Worm (Caenorhabditis elegans) whole organism, L3 larva: ENCODE measurements around the gene dhc-4.
A peak's percentile ranks its signal among the peaks of the same experiment; 100 is the strongest.

ENCODE experiments used
- R02D3.7 ChIP-seq: fragments of 150-350 bp; optimal IDR thresholded peaks from 2 replicates; lab custom pipeline; 2014; ENCODE audit warnings: missing biosample characterization, missing genetic modification characterization
- aly-2 ChIP-seq: fragments of 150-350 bp; optimal IDR thresholded peaks from 2 replicates; lab custom pipeline; 2014; ENCODE audit warnings: missing biosample characterization, missing genetic modification characterization
- ama-1 ChIP-seq: fragments of 150-350 bp; optimal IDR thresholded peaks from 2 replicates; lab custom pipeline; 2018
- ceh-16 ChIP-seq: sonication (generic microtip); optimal IDR thresholded peaks from 2 replicates; lab custom pipeline; 2017; ENCODE audit warnings: missing biosample characterization, missing genetic modification characterization
- ceh-28 ChIP-seq: fragments of 150-350 bp; optimal IDR thresholded peaks from 2 replicates; lab custom pipeline; 2014; ENCODE audit warnings: missing biosample characterization, missing genetic modification reagents, missing genetic modification characterization
- daf-12 ChIP-seq: fragments of 150-350 bp; optimal IDR thresholded peaks from 2 replicates; lab custom pipeline; 2014; ENCODE audit warnings: missing biosample characterization, missing genetic modification reagents, missing genetic modification characterization
- egl-27 ChIP-seq: sonication (generic microtip); optimal IDR thresholded peaks from 4 replicates; lab custom pipeline; 2017; ENCODE audit warnings: missing biosample characterization, missing genetic modification reagents, missing genetic modification characterization
- egl-5 ChIP-seq: fragments of 150-350 bp; optimal IDR thresholded peaks from 2 replicates; lab custom pipeline; 2017; ENCODE audit warnings: missing biosample characterization, missing genetic modification reagents, missing genetic modification characterization, inconsistent platforms
- elt-1 ChIP-seq: fragments of 150-350 bp; optimal IDR thresholded peaks from 2 replicates; lab custom pipeline; 2014; ENCODE audit warnings: missing biosample characterization, missing genetic modification characterization
- elt-3 ChIP-seq, 3 experiments: fragments of 150-350 bp in 1 of 3; sonication (generic microtip) in 2 of 3; optimal IDR thresholded peaks; 2 replicates in 2 of 3; 4 replicates in 1 of 3; lab custom pipeline; 2014 to 2017; ENCODE audit warnings: missing biosample characterization in 3 of 3, missing genetic modification characterization in 3 of 3
- eor-1 ChIP-seq, 2 experiments: fragments of 150-350 bp; optimal IDR thresholded peaks; 2 replicates each; lab custom pipeline; 2014 to 2018; ENCODE audit warnings: missing biosample characterization in 2 of 2, missing genetic modification characterization in 2 of 2
- fkh-2 ChIP-seq: fragments of 150-350 bp; optimal IDR thresholded peaks from 2 replicates; lab custom pipeline; 2014; ENCODE audit warnings: missing biosample characterization, missing genetic modification reagents, missing genetic modification characterization
- fos-1 ChIP-seq: fragments of 150-350 bp; optimal IDR thresholded peaks from 2 replicates; lab custom pipeline; 2014; ENCODE audit warnings: missing biosample characterization, missing genetic modification characterization
- hmg-11 ChIP-seq: sonication (generic microtip); optimal IDR thresholded peaks from 2 replicates; lab custom pipeline; 2016; ENCODE audit warnings: missing genetic modification characterization, missing compliant biosample characterization
- jun-1 ChIP-seq: fragments of 150-350 bp; optimal IDR thresholded peaks from 2 replicates; lab custom pipeline; 2014; ENCODE audit warnings: missing biosample characterization, missing genetic modification reagents, missing genetic modification characterization
- lin-15B ChIP-seq: fragments of 150-350 bp; optimal IDR thresholded peaks from 2 replicates; lab custom pipeline; 2014; ENCODE audit warnings: missing biosample characterization, missing genetic modification characterization
- lin-39 ChIP-seq: fragments of 150-350 bp; optimal IDR thresholded peaks from 2 replicates; lab custom pipeline; 2018; ENCODE audit warnings: missing biosample characterization, missing genetic modification reagents, missing genetic modification characterization
- lsy-12 ChIP-seq: sonication (generic microtip); optimal IDR thresholded peaks from 2 replicates; lab custom pipeline; 2016; ENCODE audit warnings: mild to moderate bottlenecking, missing genetic modification characterization, missing compliant biosample characterization
- mdl-1 ChIP-seq: fragments of 150-350 bp; optimal IDR thresholded peaks from 2 replicates; lab custom pipeline; 2014; ENCODE audit warnings: missing biosample characterization, missing genetic modification characterization
- mml-1 ChIP-seq: fragments of 150-350 bp; sonication (generic microtip); optimal IDR thresholded peaks from 3 replicates; lab custom pipeline; 2014; ENCODE audit warnings: missing biosample characterization, missing genetic modification characterization
- nfya-1 ChIP-seq: sonication (generic microtip); optimal IDR thresholded peaks from 2 replicates; lab custom pipeline; 2017; ENCODE audit warnings: missing genetic modification characterization, mild to moderate bottlenecking, missing compliant biosample characterization, antibody characterized with exemption, moderate library complexity; ENCODE audit not compliant: insufficient read depth
- nhr-12 ChIP-seq: fragments of 150-350 bp; optimal IDR thresholded peaks from 2 replicates; lab custom pipeline; 2014; ENCODE audit warnings: missing biosample characterization, missing genetic modification characterization
- nhr-237 ChIP-seq: fragments of 150-350 bp; optimal IDR thresholded peaks from 2 replicates; lab custom pipeline; 2014; ENCODE audit warnings: missing biosample characterization, missing genetic modification characterization
- nhr-28 ChIP-seq: fragments of 150-350 bp; optimal IDR thresholded peaks from 2 replicates; lab custom pipeline; 2014; ENCODE audit warnings: missing biosample characterization, missing genetic modification characterization
- nhr-43 ChIP-seq: sonication (generic microtip); optimal IDR thresholded peaks from 2 replicates; lab custom pipeline; 2016; ENCODE audit warnings: mild to moderate bottlenecking, missing genetic modification characterization, missing compliant biosample characterization; ENCODE audit not compliant: poor library complexity, severe bottlenecking
- nhr-67 ChIP-seq: fragments of 150-350 bp; optimal IDR thresholded peaks from 2 replicates; lab custom pipeline; 2014; ENCODE audit warnings: missing biosample characterization, missing genetic modification characterization
- nhr-76 ChIP-seq: fragments of 150-350 bp; sonication (generic microtip); optimal IDR thresholded peaks from 5 replicates; lab custom pipeline; 2014; ENCODE audit warnings: missing biosample characterization, missing genetic modification characterization
- pqm-1 ChIP-seq: fragments of 150-350 bp; optimal IDR thresholded peaks from 2 replicates; lab custom pipeline; 2017; ENCODE audit warnings: missing biosample characterization, missing genetic modification characterization, inconsistent platforms
- sea-2 ChIP-seq: fragments of 150-350 bp; sonication (generic microtip); optimal IDR thresholded peaks from 4 replicates; lab custom pipeline; 2014; ENCODE audit warnings: missing biosample characterization, missing genetic modification reagents, missing genetic modification characterization
- skn-1 ChIP-seq: fragments of 150-350 bp; optimal IDR thresholded peaks from 2 replicates; lab custom pipeline; 2014; ENCODE audit warnings: missing biosample characterization, missing genetic modification characterization
- snpc-4 ChIP-seq: fragments of 150-350 bp; optimal IDR thresholded peaks from 2 replicates; lab custom pipeline; 2014; ENCODE audit warnings: missing biosample characterization, missing genetic modification characterization
- tbx-2 ChIP-seq: sonication (generic microtip); optimal IDR thresholded peaks from 2 replicates; lab custom pipeline; 2016; ENCODE audit warnings: mild to moderate bottlenecking, missing genetic modification characterization, missing compliant biosample characterization
- unc-39 ChIP-seq: sonication (generic microtip); optimal IDR thresholded peaks from 4 replicates; lab custom pipeline; 2017; ENCODE audit warnings: missing biosample characterization, missing genetic modification characterization
- unc-62 ChIP-seq: fragments of 150-350 bp; sonication (generic microtip); optimal IDR thresholded peaks from 4 replicates; lab custom pipeline; 2014; ENCODE audit warnings: missing biosample characterization, missing genetic modification reagents, missing genetic modification characterization
- zag-1 ChIP-seq: fragments of 150-350 bp; optimal IDR thresholded peaks from 2 replicates; lab custom pipeline; 2014; ENCODE audit warnings: missing biosample characterization, missing genetic modification characterization
- ztf-11 ChIP-seq: fragments of 150-350 bp; optimal IDR thresholded peaks from 2 replicates; lab custom pipeline; 2014; ENCODE audit warnings: missing biosample characterization, missing genetic modification characterization

The dhc-4 gene

DNA sequence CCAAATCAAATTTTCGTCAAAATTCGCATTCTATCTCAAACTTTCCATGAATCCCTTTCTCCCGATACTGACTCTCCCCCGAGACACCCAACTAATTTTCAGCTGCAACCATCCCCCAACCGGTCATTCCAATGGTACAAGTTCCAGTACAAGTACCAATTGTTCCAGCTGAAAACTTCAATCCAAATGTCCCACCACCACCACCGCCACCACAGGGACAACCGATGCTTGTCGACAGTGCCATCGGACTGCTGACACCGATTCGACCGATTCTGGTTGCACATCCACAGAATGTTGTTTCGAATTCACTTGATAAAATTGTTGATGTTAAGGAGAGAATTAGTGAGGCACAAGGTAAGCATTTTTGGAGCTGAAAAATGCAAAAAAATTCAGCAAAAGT, 24.2 kb upstream of the dhc-4 start:
- TF ChIP-seq eor-1 (tag; optimal IDR thresholded peaks at IDR 0.05; lab: Kevin White, UChicago) (no peak), ceh-28 (tag; lab: Kevin White, UChicago) (no peak), pqm-1 (tag; lab: Kevin White, UChicago) (no peak), daf-12 (no peak), unc-39 (no peak), elt-1 (tag; lab: Kevin White, UChicago) (no peak), fkh-2 (tag; lab: Kevin White, UChicago) (no peak), nfya-1 (tag; lab: Kevin White, UChicago) (no peak), tbx-2 (tag; lab: Kevin White, UChicago) (no peak), unc-62 (GFP tag; lab: Kevin White, UChicago) (no peak)

- no peak for TF ChIP-seq snpc-4
- no peak for TF ChIP-seq nhr-76
- TF ChIP-seq lsy-12 (tag; lab: Kevin White, UChicago) = no peak
- TF ChIP-seq jun-1 = no peak
- TF ChIP-seq pqm-1 (tag; lab: Kevin White, UChicago) = no peak
- no peak for TF ChIP-seq fkh-2 (tag; lab: Kevin White, UChicago)
- no peak for TF ChIP-seq aly-2 (tag; lab: Kevin White, UChicago)
- TF ChIP-seq sea-2 = no peak
- no peak for TF ChIP-seq unc-62 (GFP tag; lab: Kevin White, UChicago)
- TF ChIP-seq, all 47 proteins: peak for 0
Measured at ce11 chrIII:10947155-10947554, 22.6 kb upstream of the dhc-4 start, which contains the start of gene strd-1. Gene strd-1, plus strand, starts transcription at chrIII:10947455.

DNA sequence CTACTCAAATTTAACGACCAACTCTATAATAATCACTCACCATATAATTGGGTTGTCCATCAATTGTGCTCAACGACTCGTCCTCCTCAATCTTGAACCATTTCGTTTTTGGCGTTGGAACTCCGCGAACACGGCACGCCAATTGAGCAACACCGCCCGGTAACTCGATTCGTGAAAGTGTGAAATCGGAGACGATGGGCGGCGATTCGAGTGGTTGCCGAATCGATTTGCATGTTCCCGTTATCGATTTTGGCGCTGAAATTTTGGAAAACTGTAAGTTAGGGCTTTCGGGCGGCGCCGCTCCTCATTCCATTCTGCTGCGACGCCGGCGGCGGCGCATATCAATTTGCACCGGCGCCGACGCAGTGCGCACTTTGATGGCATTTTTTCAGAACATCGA, 18.0 kb upstream of the dhc-4 start:
- no peak for TF ChIP-seq fos-1 (tag; lab: Kevin White, UChicago)
- no peak for TF ChIP-seq sea-2
- TF ChIP-seq snpc-4 = no peak
- TF ChIP-seq egl-27 = no peak
- no peak for TF ChIP-seq unc-62 (GFP tag; lab: Kevin White, UChicago)
- no peak for TF ChIP-seq lin-15B (tag; lab: Kevin White, UChicago)
- no peak for TF ChIP-seq mml-1 (tag; lab: Kevin White, UChicago)
- TF ChIP-seq eor-1 (tag; optimal IDR thresholded peaks at IDR 0.05; lab: Kevin White, UChicago) = no peak
- TF ChIP-seq skn-1 = no peak
- no peak for TF ChIP-seq nfya-1 (tag; lab: Kevin White, UChicago)
- TF ChIP-seq nhr-237 (tag; lab: Kevin White, UChicago) = no peak
- TF ChIP-seq egl-5 (tag; lab: Kevin White, UChicago) = no peak
- no peak for TF ChIP-seq zag-1 (tag; lab: Kevin White, UChicago)
- no peak for TF ChIP-seq pqm-1 (tag; lab: Kevin White, UChicago)
- TF ChIP-seq fkh-2 (tag; lab: Kevin White, UChicago) = no peak
- TF ChIP-seq elt-1 (tag; lab: Kevin White, UChicago) = no peak
- no peak for TF ChIP-seq ceh-28 (tag; lab: Kevin White, UChicago)

DNA sequence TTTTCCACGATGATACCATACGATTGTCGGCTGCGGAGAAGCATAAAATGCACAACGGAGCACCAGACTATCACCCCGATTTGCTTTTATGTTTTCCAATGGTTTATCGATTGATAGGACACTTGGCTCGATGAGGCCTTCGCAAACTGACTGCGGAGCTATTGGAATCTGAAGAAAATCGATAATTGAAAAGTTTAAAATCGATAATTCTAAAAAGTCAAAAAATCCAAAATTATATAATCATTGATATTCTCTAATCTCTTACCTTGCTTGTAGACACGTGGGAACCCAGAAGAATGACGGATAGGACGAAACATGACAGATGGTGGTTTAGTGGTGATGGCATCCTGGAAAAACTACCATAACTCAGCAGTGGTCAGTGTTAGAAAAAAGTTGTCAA, 16.6 kb upstream of the dhc-4 start, which contains the start of gene zig-5:
zig-5 (minus strand) TSS at position 349 of the 400 bp plus-strand sequence.
- TF ChIP-seq elt-1 (tag; lab: Kevin White, UChicago) (no peak), nhr-43 (no peak), ceh-28 (tag; lab: Kevin White, UChicago) (peak; percentile 51), nhr-12 (tag; lab: Kevin White, UChicago) (no peak), pqm-1 (tag; lab: Kevin White, UChicago) (no peak), ztf-11 (no peak), sea-2 (no peak)
- TF ChIP-seq, all 47 proteins: peak for 1

ce11 chrIII:10957236-10957635, 12.5 kb upstream of the dhc-4 start:
- no peak for TF ChIP-seq egl-27
- TF ChIP-seq mml-1 (tag; lab: Kevin White, UChicago) = no peak
- no peak for TF ChIP-seq elt-3 (tag; optimal IDR thresholded peaks at IDR 0.05; lab: Kevin White, UChicago)
- TF ChIP-seq mdl-1 (tag; lab: Kevin White, UChicago) = no peak
- TF ChIP-seq pqm-1 (tag; lab: Kevin White, UChicago) = no peak
- TF ChIP-seq nhr-28 (tag; lab: Kevin White, UChicago) = no peak
- no peak for TF ChIP-seq fos-1 (tag; lab: Kevin White, UChicago)
- TF ChIP-seq fkh-2 (tag; lab: Kevin White, UChicago) = no peak
- no peak for TF ChIP-seq hmg-11
- no peak for TF ChIP-seq nhr-43
- TF ChIP-seq ztf-11 = no peak
- TF ChIP-seq ceh-16 (tag; lab: Kevin White, UChicago) = no peak
- TF ChIP-seq ama-1 (lab: Kevin White, UChicago) = no peak
- TF ChIP-seq nfya-1 (tag; lab: Kevin White, UChicago) = no peak
- no peak for TF ChIP-seq nhr-12 (tag; lab: Kevin White, UChicago)
- no peak for TF ChIP-seq jun-1
- no peak for TF ChIP-seq R02D3.7 (tag; lab: Kevin White, UChicago)
- TF ChIP-seq lin-39 (tag; lab: Kevin White, UChicago) = no peak
- TF ChIP-seq nhr-67 (tag; lab: Kevin White, UChicago) = no peak
- no peak for TF ChIP-seq unc-39
- TF ChIP-seq, all 47 proteins: peak for 0
